Worm (Caenorhabditis elegans) whole organism, L4 larva: ENCODE measurements around the gene C14A11.9.
A peak's percentile ranks its signal among the peaks of the same experiment; 100 is the strongest.

ENCODE experiments used
- F26F4.8 ChIP-seq: fragments of 200-800 bp; sonication (Bioruptor generic); conservative IDR thresholded peaks from 2 replicates; pipeline ENCODE4 v1.3.6; 2022; ENCODE audit warnings: missing genetic modification characterization, missing compliant biosample characterization
- F44E2.7 ChIP-seq: fragments of 200-800 bp; sonication (Bioruptor generic); IDR thresholded peaks from 2 replicates; pipeline ENCODE4 v2.1.2; 2022; ENCODE audit warnings: missing genetic modification characterization, missing compliant biosample characterization
- R02D3.7 ChIP-seq: fragments of 150-350 bp; sonication (generic microtip); optimal IDR thresholded peaks from 3 replicates; lab custom pipeline; 2014; ENCODE audit warnings: missing biosample characterization, missing genetic modification characterization
- T20F7.1 ChIP-seq: fragments of 200-800 bp; sonication (Bioruptor generic); optimal IDR thresholded peaks from 2 replicates; lab custom pipeline; 2018; ENCODE audit warnings: mild to moderate bottlenecking, missing genetic modification characterization, missing compliant biosample characterization
- Y105C5A.15 ChIP-seq: fragments of 200-800 bp; sonication (Bioruptor generic); IDR thresholded peaks from 2 replicates; pipeline ENCODE4 v1.3.6; 2022; ENCODE audit warnings: missing genetic modification characterization, missing compliant biosample characterization
- Y5F2A.4 ChIP-seq: fragments of 200-800 bp; sonication (Bioruptor generic); optimal IDR thresholded peaks from 2 replicates; lab custom pipeline; 2018; ENCODE audit warnings: mild to moderate bottlenecking, missing genetic modification characterization, missing compliant biosample characterization
- Y75B8A.6 ChIP-seq: fragments of 200-800 bp; sonication (Bioruptor generic); IDR thresholded peaks from 2 replicates; pipeline ENCODE4 v1.3.6; 2022; ENCODE audit warnings: missing genetic modification reagents, missing genetic modification characterization, missing compliant biosample characterization
- aha-1 ChIP-seq: fragments of 150-350 bp; peaks from one replicate; lab custom pipeline; 2014; ENCODE audit warnings: missing biosample characterization, missing genetic modification characterization
- attf-4 ChIP-seq: sonication (generic microtip); optimal IDR thresholded peaks from 3 replicates; lab custom pipeline; 2017; ENCODE audit warnings: missing biosample characterization, missing genetic modification characterization
- ceh-62 ChIP-seq: sonication (generic microtip); optimal IDR thresholded peaks from 2 replicates; lab custom pipeline; 2017; ENCODE audit warnings: missing biosample characterization, missing genetic modification characterization
- ceh-82 ChIP-seq: sonication (generic microtip); optimal IDR thresholded peaks from 2 replicates; lab custom pipeline; 2017; ENCODE audit warnings: missing biosample characterization, missing genetic modification characterization
- ces-1 ChIP-seq: fragments of 150-350 bp; sonication (generic microtip); optimal IDR thresholded peaks from 4 replicates; lab custom pipeline; 2014; ENCODE audit warnings: missing biosample characterization, missing genetic modification reagents, missing genetic modification characterization
- ctbp-1 ChIP-seq: fragments of 200-800 bp; sonication (Bioruptor generic); IDR thresholded peaks from 2 replicates; pipeline ENCODE4 v1.3.6; 2022; ENCODE audit warnings: missing genetic modification reagents, missing genetic modification characterization, missing compliant biosample characterization
- daf-8 ChIP-seq: fragments of 200-800 bp; sonication (Bioruptor generic); IDR thresholded peaks from 2 replicates; pipeline ENCODE4 v1.3.6; 2022; ENCODE audit warnings: missing genetic modification characterization, missing compliant biosample characterization
- dmd-8 ChIP-seq: fragments of 200-800 bp; sonication (Bioruptor generic); IDR thresholded peaks from 2 replicates; pipeline ENCODE4 v1.3.6; 2022; ENCODE audit warnings: missing genetic modification characterization, missing compliant biosample characterization
- duxl-1 ChIP-seq: sonication (generic microtip); optimal IDR thresholded peaks from 2 replicates; lab custom pipeline; 2016; ENCODE audit warnings: mild to moderate bottlenecking, missing genetic modification characterization, moderate library complexity, missing compliant biosample characterization; ENCODE audit not compliant: poor library complexity
- dve-1 ChIP-seq: sonication (generic microtip); optimal IDR thresholded peaks from 2 replicates; lab custom pipeline; 2017; ENCODE audit warnings: antibody characterized with exemption, mild to moderate bottlenecking, missing genetic modification characterization, missing compliant biosample characterization; ENCODE audit not compliant: insufficient read depth
- egl-27 ChIP-seq: sonication (generic microtip); optimal IDR thresholded peaks from 3 replicates; lab custom pipeline; 2017; ENCODE audit warnings: missing biosample characterization, missing genetic modification reagents, missing genetic modification characterization
- gei-8 ChIP-seq: fragments of 200-800 bp; sonication (Bioruptor generic); optimal IDR thresholded peaks from 2 replicates; lab custom pipeline; 2018; ENCODE audit warnings: mild to moderate bottlenecking, missing genetic modification characterization, missing compliant biosample characterization
- hlh-30 ChIP-seq: sonication (generic microtip); optimal IDR thresholded peaks from 2 replicates; lab custom pipeline; 2017; ENCODE audit warnings: antibody characterized with exemption, mild to moderate bottlenecking, missing genetic modification characterization, missing compliant biosample characterization; ENCODE audit not compliant: insufficient read depth
- jun-1 ChIP-seq: fragments of 150-350 bp; optimal IDR thresholded peaks from 2 replicates; lab custom pipeline; 2014; ENCODE audit warnings: missing biosample characterization, missing genetic modification reagents, missing genetic modification characterization
- lim-7 ChIP-seq: fragments of 200-800 bp; sonication (Bioruptor generic); IDR thresholded peaks from 2 replicates; pipeline ENCODE4 v1.3.6; 2022; ENCODE audit warnings: missing genetic modification characterization, missing compliant biosample characterization
- lin-13 ChIP-seq: fragments of 150-350 bp; optimal IDR thresholded peaks from 2 replicates; lab custom pipeline; 2014; ENCODE audit warnings: missing biosample characterization, missing genetic modification reagents, missing genetic modification characterization
- lin-15B ChIP-seq: fragments of 150-350 bp; sonication (generic microtip); optimal IDR thresholded peaks from 3 replicates; lab custom pipeline; 2014; ENCODE audit warnings: missing biosample characterization, missing genetic modification characterization
- lin-38 ChIP-seq: fragments of 200-800 bp; sonication (Bioruptor generic); IDR thresholded peaks from 2 replicates; pipeline ENCODE4 v1.3.6; 2022; ENCODE audit warnings: missing genetic modification reagents, missing genetic modification characterization, missing compliant biosample characterization
- mep-1 ChIP-seq: fragments of 150-350 bp; sonication (generic microtip); optimal IDR thresholded peaks from 3 replicates; lab custom pipeline; 2014; ENCODE audit warnings: missing biosample characterization, missing genetic modification characterization
- nhr-10 ChIP-seq: fragments of 150-350 bp; optimal IDR thresholded peaks from 2 replicates; lab custom pipeline; 2014; ENCODE audit warnings: missing biosample characterization, missing genetic modification characterization
- nhr-102 ChIP-seq: sonication (generic microtip); optimal IDR thresholded peaks from 2 replicates; lab custom pipeline; 2016; ENCODE audit warnings: mild to moderate bottlenecking, missing genetic modification characterization, moderate library complexity, missing compliant biosample characterization
- nhr-11 ChIP-seq: fragments of 150-350 bp; optimal IDR thresholded peaks from 2 replicates; lab custom pipeline; 2014; ENCODE audit warnings: missing biosample characterization, missing genetic modification characterization
- nhr-111 ChIP-seq: fragments of 200-800 bp; sonication (Bioruptor generic); optimal IDR thresholded peaks from 2 replicates; lab custom pipeline; 2018; ENCODE audit warnings: mild to moderate bottlenecking, missing genetic modification characterization, missing compliant biosample characterization
- nhr-41 ChIP-seq: fragments of 200-800 bp; sonication (Bioruptor generic); IDR thresholded peaks from 2 replicates; pipeline ENCODE4 v1.3.6; 2022; ENCODE audit warnings: missing genetic modification reagents, missing genetic modification characterization, missing compliant biosample characterization
- nhr-42 ChIP-seq: fragments of 200-800 bp; sonication (Bioruptor generic); IDR thresholded peaks from 2 replicates; pipeline ENCODE4 v1.3.6; 2022; ENCODE audit warnings: missing genetic modification characterization, missing compliant biosample characterization
- nhr-48 ChIP-seq: sonication (generic microtip); optimal IDR thresholded peaks from 2 replicates; lab custom pipeline; 2016; ENCODE audit warnings: mild to moderate bottlenecking, missing genetic modification characterization, missing compliant biosample characterization
- nhr-77 ChIP-seq: fragments of 150-350 bp; optimal IDR thresholded peaks from 2 replicates; lab custom pipeline; 2014; ENCODE audit warnings: missing biosample characterization, missing genetic modification characterization
- pha-4 ChIP-seq, 2 experiments: fragments of 150-350 bp in 1 of 2; fragments of 200-800 bp in 1 of 2; sonication (Bioruptor generic) in 1 of 2; IDR thresholded peaks in 1 of 2; optimal IDR thresholded peaks in 1 of 2; 2 replicates each; pipeline versions ENCODE4 v1.3.6 to Lab custom; 2014 to 2022; ENCODE audit warnings: missing genetic modification characterization in 2 of 2, missing genetic modification reagents in 2 of 2, missing biosample characterization in 1 of 2, missing compliant biosample characterization in 1 of 2
- pqm-1 ChIP-seq: sonication (generic microtip); optimal IDR thresholded peaks from 2 replicates; lab custom pipeline; 2017; ENCODE audit warnings: missing biosample characterization, missing genetic modification characterization
- saeg-2 ChIP-seq: fragments of 200-800 bp; sonication (Bioruptor generic); IDR thresholded peaks from 2 replicates; pipeline ENCODE4 v1.3.6; 2022; ENCODE audit warnings: missing genetic modification reagents, missing genetic modification characterization, missing compliant biosample characterization
- set-16 ChIP-seq: fragments of 200-800 bp; sonication (Bioruptor generic); IDR thresholded peaks from 2 replicates; pipeline ENCODE4 v1.3.6; 2022; ENCODE audit warnings: missing genetic modification reagents, missing genetic modification characterization, missing compliant biosample characterization
- spr-1 ChIP-seq: sonication (generic microtip); optimal IDR thresholded peaks from 2 replicates; lab custom pipeline; 2016; ENCODE audit warnings: mild to moderate bottlenecking, missing genetic modification characterization, missing compliant biosample characterization
- spr-3 ChIP-seq: fragments of 200-800 bp; sonication (Bioruptor generic); optimal IDR thresholded peaks from 2 replicates; lab custom pipeline; 2018; ENCODE audit warnings: mild to moderate bottlenecking, missing genetic modification characterization, missing compliant biosample characterization
- unc-130 ChIP-seq: sonication (generic microtip); optimal IDR thresholded peaks from 2 replicates; lab custom pipeline; 2016; ENCODE audit warnings: missing genetic modification reagents, missing genetic modification characterization, missing compliant biosample characterization
- unc-39 ChIP-seq: sonication (generic microtip); optimal IDR thresholded peaks from 2 replicates; lab custom pipeline; 2017; ENCODE audit warnings: missing biosample characterization, missing genetic modification characterization
- zip-2 ChIP-seq: fragments of 150-350 bp; optimal IDR thresholded peaks from 2 replicates; lab custom pipeline; 2014; ENCODE audit warnings: missing biosample characterization, missing genetic modification characterization
- ztf-7 ChIP-seq: fragments of 150-350 bp; optimal IDR thresholded peaks from 2 replicates; lab custom pipeline; 2014; ENCODE audit warnings: missing biosample characterization, missing genetic modification characterization

C14A11.9 gene

DNA sequence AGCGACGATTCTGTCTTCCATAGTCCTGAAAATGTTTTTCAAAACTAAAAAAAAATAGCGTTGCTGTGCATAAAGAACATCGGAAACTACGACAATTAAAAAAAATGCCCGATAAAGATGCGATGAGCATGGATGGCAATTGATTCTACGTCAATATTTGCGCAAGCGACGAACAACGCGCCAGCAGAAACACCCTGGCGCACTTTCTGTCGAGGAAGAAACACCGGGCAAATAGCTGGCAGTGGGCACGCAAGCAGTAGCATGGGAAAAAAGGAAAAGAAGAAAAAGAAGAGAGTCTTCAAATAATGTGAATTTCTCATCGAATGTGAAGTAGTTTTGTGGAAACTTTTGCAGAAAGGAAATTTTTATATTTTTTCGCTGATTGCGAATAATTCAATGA lies at the start of gene C14A11.9 (continued):
- TF ChIP-seq lim-7 (GFP tag; lab: Robert Waterston, UW) (no peak), ztf-7 (tag; lab: Kevin White, UChicago) (peak; percentile 72), daf-8 (no peak), T20F7.1 (GFP tag; lab: Kevin White, UChicago) (peak; percentile 49), jun-1 (tag; lab: Kevin White, UChicago) (peak; percentile 79), attf-4 (tag; lab: Kevin White, UChicago) (no peak), ceh-82 (tag; lab: Kevin White, UChicago) (no peak), Y5F2A.4 (GFP tag; lab: Kevin White, UChicago) (no peak), nhr-111 (GFP tag; lab: Kevin White, UChicago) (no peak), egl-27 (tag; lab: Kevin White, UChicago) (no peak), nhr-48 (peak; percentile 77), nhr-102 (tag; lab: Kevin White, UChicago) (peak; percentile 92), duxl-1 (tag; lab: Kevin White, UChicago) (peak; percentile 84), mep-1 (tag; lab: Kevin White, UChicago) (peak; percentile 96), aha-1 (peak; percentile 99), gei-8 (GFP tag; lab: Kevin White, UChicago) (peak; percentile 1), unc-130 (GFP tag; lab: Kevin White, UChicago) (no peak), nhr-10 (tag; lab: Kevin White, UChicago) (no peak), pha-4 (GFP tag; IDR thresholded peaks at IDR 0.05; lab: Robert Waterston, UW) (peak; percentile 85), pha-4 (tag; optimal IDR thresholded peaks at IDR 0.05; lab: Kevin White, UChicago) (no peak), nhr-11 (peak; percentile 88), spr-3 (GFP tag; lab: Kevin White, UChicago) (peak; percentile 87), lin-38 (peak; percentile 74), saeg-2 (GFP tag; lab: Robert Waterston, UW) (0 out of 2 replicates have a peak, but pooled peaks have one; percentile 64), ctbp-1 (GFP tag; lab: Robert Waterston, UW) (peak; percentile 95), Y75B8A.6 (no peak), ces-1 (GFP tag; lab: Kevin White, UChicago) (no peak), ceh-62 (tag; lab: Kevin White, UChicago) (no peak), dmd-8 (GFP tag; lab: Robert Waterston, UW) (peak; percentile 71; the same call in 1 of the 2 replicates), hlh-30 (peak; percentile 83), F44E2.7 (no peak), unc-39 (no peak), pqm-1 (tag; lab: Kevin White, UChicago) (peak; percentile 10), nhr-41 (GFP tag; lab: Robert Waterston, UW) (peak; percentile 67; the same call in 1 of the 2 replicates), lin-13 (GFP tag; lab: Kevin White, UChicago) (peak; percentile 88), Y105C5A.15 (GFP tag; lab: Robert Waterston, UW) (no peak), nhr-42 (GFP tag; lab: Robert Waterston, UW) (peak; percentile 90), spr-1 (tag; lab: Kevin White, UChicago) (peak; percentile 87), nhr-77 (tag; lab: Kevin White, UChicago) (peak; percentile 86), lin-15B (tag; lab: Kevin White, UChicago) (no peak), zip-2 (tag; lab: Kevin White, UChicago) (peak; percentile 35), F26F4.8 (GFP tag; lab: Robert Waterston, UW) (no peak), R02D3.7 (tag; lab: Kevin White, UChicago) (no peak), dve-1 (tag; lab: Kevin White, UChicago) (peak; percentile 94), set-16 (GFP tag; lab: Robert Waterston, UW) (no peak; the same call in 1 of the 2 replicates)
